Worm (Caenorhabditis elegans): ENCODE data around the gene ZK688.12.

ZK688.12 gene

DNA sequence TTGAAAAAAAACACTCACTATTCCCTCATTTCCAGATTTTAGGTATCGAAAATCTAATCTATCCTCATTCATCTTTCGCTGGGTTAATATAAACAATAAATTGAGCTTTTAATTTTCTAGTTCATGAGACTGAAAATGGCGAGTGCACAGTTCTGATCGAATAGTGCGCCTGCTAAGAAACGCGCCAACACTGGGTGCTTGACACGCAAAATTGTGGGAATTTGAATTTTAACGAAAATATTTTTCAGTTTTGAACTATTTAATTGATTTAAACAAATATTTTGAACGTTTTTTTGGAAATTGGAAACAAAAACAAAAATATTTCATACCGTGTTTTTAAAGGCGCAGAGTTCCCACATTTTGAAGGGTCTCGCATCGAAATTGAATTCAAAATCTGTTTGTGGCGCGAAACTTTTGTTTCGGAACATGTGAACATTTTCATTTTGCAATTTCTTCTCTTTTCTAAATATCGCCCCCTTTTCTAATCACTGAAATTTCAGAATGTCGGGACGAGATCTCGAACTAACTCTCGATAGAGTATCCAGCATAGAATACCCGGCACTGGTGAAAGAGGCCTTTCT, 15.3 kb upstream of the ZK688.12 start, which contains the start of the genes C29E4.13 and npp-15:
C29E4.13 (minus strand) TSS at position 169 of the 581 bp plus-strand sequence.
npp-15 (plus strand) TSS at position 495 of the 581 bp plus-strand sequence.
- TF ChIP-seq ceh-82 (tag; optimal IDR thresholded peaks at IDR 0.05), result no peak
- TF ChIP-seq snpc-4 (tag; optimal IDR thresholded peaks at IDR 0.05), result peak; percentile 10
- TF ChIP-seq pha-4 (tag; optimal IDR thresholded peaks at IDR 0.05), result peak; percentile 71
- TF ChIP-seq elt-2 (tag; optimal IDR thresholded peaks at IDR 0.05), result peak; percentile 19
- peak; percentile 13 for TF ChIP-seq nhr-23 (tag; optimal IDR thresholded peaks at IDR 0.05)
- TF ChIP-seq lin-39 (tag; optimal IDR thresholded peaks at IDR 0.05), result no peak
- no peak for TF ChIP-seq nhr-28 (tag; optimal IDR thresholded peaks at IDR 0.05)
- TF ChIP-seq zag-1 (tag; optimal IDR thresholded peaks at IDR 0.05), result no peak
- peak; percentile 8 for TF ChIP-seq nhr-25 (tag; optimal IDR thresholded peaks at IDR 0.05)
- peak; percentile 61 for TF ChIP-seq lin-15B (tag; optimal IDR thresholded peaks at IDR 0.05)

DNA sequence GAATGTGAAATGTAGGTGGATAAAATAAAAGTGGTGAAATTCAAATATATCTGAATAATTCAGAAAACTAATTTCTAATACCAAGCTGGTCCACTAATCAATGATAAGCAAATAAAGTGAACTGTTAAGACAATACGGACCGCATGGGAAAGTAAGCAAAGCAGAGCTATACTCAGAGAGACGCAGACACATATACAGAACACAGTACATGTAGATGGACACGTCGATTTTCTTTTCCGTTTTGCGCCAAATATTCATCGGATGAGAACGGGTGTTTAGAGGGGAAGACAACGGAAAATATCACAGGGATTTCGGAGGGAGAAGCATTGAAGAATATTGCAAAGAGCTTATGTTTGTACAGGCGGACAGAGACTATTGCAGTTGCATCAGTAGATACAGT, 12.6 kb upstream of the ZK688.12 start:
- TF ChIP-seq fos-1 (tag; optimal IDR thresholded peaks at IDR 0.05) (no peak), nhr-237 (tag; optimal IDR thresholded peaks at IDR 0.05) (no peak), elt-2 (tag; optimal IDR thresholded peaks at IDR 0.05) (no peak), pha-4 (tag; optimal IDR thresholded peaks at IDR 0.05) (peak; percentile 48), ztf-4 (tag; optimal IDR thresholded peaks at IDR 0.05) (no peak), skn-1 (tag; optimal IDR thresholded peaks at IDR 0.05) (no peak), ceh-82 (tag; optimal IDR thresholded peaks at IDR 0.05) (no peak), nhr-67 (tag; optimal IDR thresholded peaks at IDR 0.05) (no peak), snpc-4 (tag; optimal IDR thresholded peaks at IDR 0.05) (peak; percentile 3), nhr-12 (tag; optimal IDR thresholded peaks at IDR 0.05) (no peak), nhr-76 (tag; optimal IDR thresholded peaks at IDR 0.05) (no peak), ama-1 (optimal IDR thresholded peaks at IDR 0.05) (no peak), mdl-1 (tag; optimal IDR thresholded peaks at IDR 0.05) (no peak)

DNA sequence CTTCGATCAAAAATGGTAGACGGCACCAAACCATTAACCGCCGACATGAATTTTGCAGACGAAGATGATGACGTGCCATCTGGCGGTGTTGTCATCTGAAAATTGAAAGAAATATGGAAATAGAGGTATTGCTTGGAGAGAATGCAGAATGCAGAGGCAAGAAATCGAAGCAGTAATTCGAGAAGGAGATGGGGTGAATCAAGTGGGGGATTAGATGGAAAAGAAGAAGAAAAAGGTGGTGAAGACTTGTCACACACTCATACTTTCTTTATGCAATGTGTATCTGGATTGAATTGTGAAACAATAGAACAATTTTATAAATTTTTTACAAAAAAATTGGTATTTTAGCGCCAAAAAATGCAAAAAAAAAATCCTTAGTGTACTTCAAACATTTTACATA, 11.4 kb upstream of the ZK688.12 start, which contains the start of gene tag-250:
tag-250 (minus strand) TSS at position 101 of the 400 bp plus-strand sequence.
- no peak for TF ChIP-seq ZK546.5 (tag; optimal IDR thresholded peaks at IDR 0.05)
- no peak for TF ChIP-seq lin-15B (tag; optimal IDR thresholded peaks at IDR 0.05)
- TF ChIP-seq elt-3 (tag; optimal IDR thresholded peaks at IDR 0.05), result no peak
- no peak for TF ChIP-seq nhr-77 (tag; optimal IDR thresholded peaks at IDR 0.05)
- TF ChIP-seq ztf-11 (tag; optimal IDR thresholded peaks at IDR 0.05), result no peak
- TF ChIP-seq R02D3.7 (tag; optimal IDR thresholded peaks at IDR 0.05), result no peak

DNA sequence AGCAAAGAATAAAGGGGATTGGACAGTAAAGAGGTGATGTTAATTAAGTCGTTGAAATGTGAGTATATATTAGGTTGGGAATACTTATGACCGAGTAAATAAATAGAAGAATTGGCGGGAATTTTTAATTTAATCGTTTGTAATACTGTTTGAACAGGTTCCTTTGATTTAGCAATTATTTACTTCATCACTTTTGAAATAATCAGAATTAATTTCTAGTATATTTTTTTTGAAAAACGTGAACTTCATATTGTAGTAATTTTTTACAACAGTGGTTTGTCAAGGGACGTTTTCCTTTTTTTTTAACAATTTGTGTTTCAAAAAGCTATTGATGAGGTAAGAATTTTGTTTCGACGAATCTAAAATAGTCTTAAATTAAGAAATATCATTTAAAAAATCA, 8.8 kb upstream of the ZK688.12 start, which contains the start of gene C29E4.17:
C29E4.17 (plus strand) TSS at position 301 of the 400 bp plus-strand sequence.
- no peak for TF ChIP-seq ceh-16 (tag; optimal IDR thresholded peaks at IDR 0.05)

DNA sequence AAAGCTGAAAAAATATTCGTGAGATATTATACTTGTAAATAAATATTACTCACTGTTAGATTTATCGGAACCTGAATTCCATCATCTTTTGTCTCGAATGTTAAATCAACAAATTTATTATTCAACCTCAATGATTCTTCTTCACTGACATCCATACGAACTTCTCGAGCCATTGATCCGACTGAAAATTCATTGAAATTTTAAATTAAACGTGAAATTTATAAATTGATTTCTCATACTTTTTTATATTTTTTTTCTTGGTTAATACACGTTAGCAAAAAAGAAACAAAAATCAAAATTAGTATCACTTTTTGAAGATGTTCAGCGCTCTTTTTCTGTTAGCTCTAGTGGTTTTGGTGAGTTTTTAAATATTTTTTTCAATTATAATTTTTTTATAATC, 6.4 kb upstream of the ZK688.12 start, which contains the start of gene C29E4.14:
C29E4.14 (plus strand) TSS at position 301 of the 400 bp plus-strand sequence.
- no peak for TF ChIP-seq nhr-67 (tag; optimal IDR thresholded peaks at IDR 0.05)
- TF ChIP-seq elt-3 (tag; optimal IDR thresholded peaks at IDR 0.05), result no peak
- no peak for TF ChIP-seq R02D3.7 (tag; optimal IDR thresholded peaks at IDR 0.05)
- TF ChIP-seq ama-1 (optimal IDR thresholded peaks at IDR 0.05), result no peak
- no peak for TF ChIP-seq unc-62 (GFP tag; optimal IDR thresholded peaks at IDR 0.05)
- no peak for TF ChIP-seq eor-1 (tag; optimal IDR thresholded peaks at IDR 0.05)
- TF ChIP-seq nhr-25 (tag; optimal IDR thresholded peaks at IDR 0.05), result no peak
- TF ChIP-seq tbx-2 (tag; optimal IDR thresholded peaks at IDR 0.05), result no peak
- no peak for TF ChIP-seq pha-4 (tag; optimal IDR thresholded peaks at IDR 0.05)
- TF ChIP-seq snpc-4 (tag; optimal IDR thresholded peaks at IDR 0.05), result no peak
- TF ChIP-seq aly-2 (tag; optimal IDR thresholded peaks at IDR 0.05), result no peak
- TF ChIP-seq ceh-9 (tag; optimal IDR thresholded peaks at IDR 0.05), result no peak
- no peak for TF ChIP-seq sea-2 (GFP tag; optimal IDR thresholded peaks at IDR 0.05)

DNA sequence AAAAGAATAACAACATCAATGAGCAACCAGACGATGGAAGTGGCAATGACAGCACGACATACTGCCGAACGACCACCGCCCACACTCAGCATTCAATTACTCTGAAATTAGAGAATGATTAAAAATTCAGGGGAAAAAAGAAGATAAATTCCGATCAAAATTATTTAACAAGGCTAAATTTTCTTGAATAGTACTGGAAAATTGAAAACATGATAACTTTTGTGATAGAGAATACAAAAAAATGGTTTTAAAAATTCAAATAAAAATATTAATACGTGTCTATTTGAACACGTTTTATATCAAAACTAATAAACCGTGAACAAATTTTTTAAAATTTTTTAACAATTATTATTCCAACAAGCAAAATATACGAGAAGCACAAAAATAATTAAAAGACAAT, 4.3 kb upstream of the ZK688.12 start, which contains the start of gene gly-3:
gly-3 (minus strand) TSS at position 101 of the 400 bp plus-strand sequence.
- no peak for TF ChIP-seq ceh-82 (tag; optimal IDR thresholded peaks at IDR 0.05)
- TF ChIP-seq ZK546.5 (tag; optimal IDR thresholded peaks at IDR 0.05), result no peak

Data from whole organism, L3 larva.